Fruit fly (Drosophila melanogaster) whole organism, embryonic: Measurements from ENCODE around the gene ninaE.
A peak's percentile ranks its signal among the peaks of the same experiment; 100 is the strongest.

Source experiments
- Bdp1 ChIP-seq: fragments of 200-800 bp; sonication (Bioruptor generic); optimal IDR thresholded peaks from 3 replicates; lab custom pipeline; 2016; ENCODE audit warnings: missing biosample characterization, missing genetic modification characterization
- C15 ChIP-seq: fragments of 200-800 bp; sonication (Bioruptor generic); IDR thresholded peaks from 3 replicates; pipeline ENCODE4 v1.3.6; 2022; ENCODE audit warnings: missing biosample characterization, missing genetic modification characterization
- CG10147 ChIP-seq: fragments of 200-800 bp; sonication (Bioruptor generic); optimal IDR thresholded peaks from 2 replicates; lab custom pipeline; 2019; ENCODE audit warnings: missing biosample characterization, mild to moderate bottlenecking, missing genetic modification characterization, moderate library complexity
- CG10267 ChIP-seq: fragments of 200-800 bp; sonication (Bioruptor generic); optimal IDR thresholded peaks from 2 replicates; lab custom pipeline; 2018; ENCODE audit warnings: missing biosample characterization, mild to moderate bottlenecking, missing genetic modification characterization, moderate library complexity
- CG10321 ChIP-seq: fragments of 200-800 bp; sonication (Bioruptor generic); IDR thresholded peaks from 2 replicates; pipeline ENCODE4 v1.3.6; 2022; ENCODE audit warnings: missing biosample characterization, missing genetic modification characterization
- CG11398 ChIP-seq: fragments of 200-800 bp; sonication (Bioruptor generic); optimal IDR thresholded peaks from 2 replicates; lab custom pipeline; 2016; ENCODE audit warnings: missing biosample characterization, missing genetic modification characterization
- CG11560 ChIP-seq: fragments of 200-800 bp; sonication (Bioruptor generic); IDR thresholded peaks from 3 replicates; pipeline ENCODE4 v1.3.6; 2022; ENCODE audit warnings: missing biosample characterization, missing genetic modification characterization
- CG12155 ChIP-seq: fragments of 200-800 bp; sonication (Bioruptor generic); optimal IDR thresholded peaks from 3 replicates; lab custom pipeline; 2016; ENCODE audit warnings: missing biosample characterization, missing genetic modification characterization
- CG13894 ChIP-seq: fragments of 200-800 bp; sonication (Bioruptor generic); optimal IDR thresholded peaks from 3 replicates; lab custom pipeline; 2018; ENCODE audit warnings: missing biosample characterization, mild to moderate bottlenecking, missing genetic modification characterization, moderate library complexity
- CG17912 ChIP-seq: fragments of 200-800 bp; sonication (Bioruptor generic); optimal IDR thresholded peaks from 2 replicates; lab custom pipeline; 2018; ENCODE audit warnings: missing biosample characterization, mild to moderate bottlenecking, missing genetic modification characterization
- CG1832 ChIP-seq: fragments of 200-800 bp; sonication (Bioruptor generic); optimal IDR thresholded peaks from 2 replicates; lab custom pipeline; 2017; ENCODE audit warnings: missing biosample characterization, mild to moderate bottlenecking, missing genetic modification characterization, inconsistent platforms
- CG2120 ChIP-seq: fragments of 200-800 bp; sonication (Bioruptor generic); optimal IDR thresholded peaks from 3 replicates; lab custom pipeline; 2016; ENCODE audit warnings: missing biosample characterization, missing genetic modification characterization
- CG2712 ChIP-seq: fragments of 200-800 bp; optimal IDR thresholded peaks from 3 replicates; lab custom pipeline; 2019; ENCODE audit warnings: missing biosample characterization, mild to moderate bottlenecking, missing genetic modification characterization, moderate library complexity
- CG2875 ChIP-seq: fragments of 200-800 bp; sonication (Bioruptor generic); optimal IDR thresholded peaks from 2 replicates; lab custom pipeline; 2017; ENCODE audit warnings: missing biosample characterization, mild to moderate bottlenecking, missing genetic modification characterization, missing genetic modification reagents
- CG30431 ChIP-seq: fragments of 200-800 bp; sonication (Bioruptor generic); optimal IDR thresholded peaks from 2 replicates; lab custom pipeline; 2017; ENCODE audit warnings: missing biosample characterization, missing genetic modification characterization
- CG33213 ChIP-seq: fragments of 200-800 bp; sonication (Bioruptor generic); optimal IDR thresholded peaks from 3 replicates; lab custom pipeline; 2016; ENCODE audit warnings: missing biosample characterization, missing genetic modification characterization
- CG3847 ChIP-seq: fragments of 200-800 bp; sonication (Bioruptor generic); IDR thresholded peaks from 2 replicates; pipeline ENCODE4 v1.3.6; 2022; ENCODE audit warnings: missing biosample characterization, missing genetic modification characterization
- CG4424 ChIP-seq: fragments of 200-800 bp; sonication (Bioruptor generic); optimal IDR thresholded peaks from 3 replicates; lab custom pipeline; 2016; ENCODE audit warnings: missing biosample characterization, missing genetic modification characterization
- CG6254 ChIP-seq: fragments of 200-800 bp; sonication (Bioruptor generic); optimal IDR thresholded peaks from 3 replicates; lab custom pipeline; 2017; ENCODE audit warnings: mild to moderate bottlenecking, missing biosample characterization, missing genetic modification reagents, missing genetic modification characterization
- CG6813 ChIP-seq: fragments of 200-800 bp; sonication (Bioruptor generic); optimal IDR thresholded peaks from 2 replicates; lab custom pipeline; 2017; ENCODE audit warnings: missing biosample characterization, missing genetic modification characterization, mild to moderate bottlenecking, moderate library complexity, missing genetic modification reagents
- CG7357 ChIP-seq: fragments of 200-800 bp; sonication (Bioruptor generic); IDR thresholded peaks from 3 replicates; pipeline ENCODE4 v1.3.6; 2022; ENCODE audit warnings: missing biosample characterization, missing genetic modification characterization
- CG7786 ChIP-seq: fragments of 200-800 bp; sonication (Bioruptor generic); optimal IDR thresholded peaks from 2 replicates; lab custom pipeline; 2016; ENCODE audit warnings: missing biosample characterization, missing genetic modification characterization
- CG8281 ChIP-seq: fragments of 200-800 bp; sonication (Bioruptor generic); optimal IDR thresholded peaks from 2 replicates; lab custom pipeline; 2018; ENCODE audit warnings: missing biosample characterization, mild to moderate bottlenecking, missing genetic modification characterization, moderate library complexity
- CG8478 ChIP-seq: fragments of >200 bp; optimal IDR thresholded peaks from 2 replicates; lab custom pipeline; 2018
- CG8924 ChIP-seq: fragments of 200-800 bp; optimal IDR thresholded peaks from 3 replicates; lab custom pipeline; 2019; ENCODE audit warnings: missing biosample characterization, mild to moderate bottlenecking, missing genetic modification characterization, moderate library complexity
- Eip74EF ChIP-seq, 2 experiments: fragments of 200-800 bp in 1 of 2; fragments of >200 bp in 1 of 2; sonication (Bioruptor generic) in 1 of 2; optimal IDR thresholded peaks; 2 replicates each; lab custom pipeline; 2017 to 2019; ENCODE audit warnings: missing biosample characterization in 2 of 2, missing genetic modification characterization in 2 of 2, mild to moderate bottlenecking in 1 of 2, moderate library complexity in 1 of 2
- HHEX ChIP-seq: fragments of 200-800 bp; sonication (Bioruptor generic); optimal IDR thresholded peaks from 3 replicates; lab custom pipeline; 2017; ENCODE audit warnings: missing biosample characterization, mild to moderate bottlenecking, missing genetic modification characterization, missing genetic modification reagents
- HLH3B ChIP-seq: fragments of 200-800 bp; sonication (Bioruptor generic); IDR thresholded peaks from 2 replicates; pipeline ENCODE4 v1.3.6; 2022; ENCODE audit warnings: missing biosample characterization, missing genetic modification characterization
- Hr39 ChIP-seq: fragments of >200 bp; optimal IDR thresholded peaks from 2 replicates; lab custom pipeline; 2017
- Meics ChIP-seq: fragments of 200-800 bp; sonication (Bioruptor generic); optimal IDR thresholded peaks from 2 replicates; lab custom pipeline; 2017; ENCODE audit warnings: missing biosample characterization, mild to moderate bottlenecking, missing genetic modification characterization
- Nf-YC ChIP-seq: fragments of 200-800 bp; optimal IDR thresholded peaks from 3 replicates; lab custom pipeline; 2019; ENCODE audit warnings: missing biosample characterization, mild to moderate bottlenecking, missing genetic modification characterization, moderate library complexity
- Ptx1 ChIP-seq: fragments of 200-800 bp; sonication (Bioruptor generic); IDR thresholded peaks from 2 replicates; pipeline ENCODE4 v1.3.6; 2022; ENCODE audit warnings: missing biosample characterization, missing genetic modification characterization
- Scr ChIP-seq: fragments of 200-800 bp; sonication (Bioruptor generic); IDR thresholded peaks from 2 replicates; pipeline ENCODE4 v1.3.6; 2022; ENCODE audit warnings: missing biosample characterization, missing genetic modification characterization; ENCODE audit not compliant: partially characterized antibody
- Sry-β ChIP-seq: fragments of 200-800 bp; sonication (Bioruptor generic); optimal IDR thresholded peaks from 2 replicates; lab custom pipeline; 2018; ENCODE audit warnings: missing biosample characterization, mild to moderate bottlenecking, missing genetic modification characterization, moderate library complexity
- ems ChIP-seq: fragments of 200-800 bp; sonication (Bioruptor generic); optimal IDR thresholded peaks from 3 replicates; lab custom pipeline; 2016; ENCODE audit warnings: missing biosample characterization, missing genetic modification characterization
- gsb ChIP-seq: fragments of 200-800 bp; sonication (Bioruptor generic); IDR thresholded peaks from 2 replicates; pipeline ENCODE4 v1.3.6; 2022; ENCODE audit warnings: missing biosample characterization, missing genetic modification characterization
- hb ChIP-seq: fragments of 200-800 bp; sonication (Bioruptor generic); IDR thresholded peaks from 3 replicates; pipeline ENCODE4 v1.3.6; 2022; ENCODE audit warnings: missing biosample characterization, missing genetic modification characterization; ENCODE audit not compliant: partially characterized antibody
- hkb ChIP-seq, 2 experiments: fragments of 200-800 bp in 1 of 2; fragments of >200 bp in 1 of 2; sonication (Bioruptor generic) in 1 of 2; IDR thresholded peaks in 1 of 2; optimal IDR thresholded peaks in 1 of 2; 2 replicates each; pipeline versions ENCODE4 v1.3.6 to Lab custom; 2017 to 2022; ENCODE audit warnings: missing biosample characterization in 1 of 2, missing genetic modification characterization in 1 of 2
- inv ChIP-seq: fragments of 200-800 bp; sonication (Bioruptor generic); IDR thresholded peaks from 2 replicates; pipeline ENCODE4 v1.3.6; 2022; ENCODE audit warnings: missing biosample characterization, missing genetic modification characterization; ENCODE audit not compliant: partially characterized antibody
- knrl ChIP-seq: fragments of 200-800 bp; sonication (Bioruptor generic); IDR thresholded peaks from 3 replicates; pipeline ENCODE4 v1.3.6; 2022; ENCODE audit warnings: missing biosample characterization, missing genetic modification characterization; ENCODE audit not compliant: partially characterized antibody
- lbe ChIP-seq: fragments of 200-800 bp; sonication (Bioruptor generic); optimal IDR thresholded peaks from 2 replicates; lab custom pipeline; 2016; ENCODE audit warnings: missing biosample characterization, mild to moderate bottlenecking, missing genetic modification characterization
- lmd ChIP-seq: fragments of 200-800 bp; sonication (Bioruptor generic); IDR thresholded peaks from 2 replicates; pipeline ENCODE4 v1.3.6; 2022; ENCODE audit warnings: missing biosample characterization, missing genetic modification characterization
- luna ChIP-seq: fragments of 200-800 bp; sonication (Bioruptor generic); optimal IDR thresholded peaks from 2 replicates; lab custom pipeline; 2016; ENCODE audit warnings: missing biosample characterization, missing genetic modification characterization
- psq ChIP-seq: fragments of 200-800 bp; sonication (Bioruptor generic); optimal IDR thresholded peaks from 2 replicates; lab custom pipeline; 2017; ENCODE audit warnings: missing biosample characterization, missing genetic modification characterization
- repo ChIP-seq: fragments of 200-800 bp; sonication (Bioruptor generic); optimal IDR thresholded peaks from 2 replicates; lab custom pipeline; 2016; ENCODE audit warnings: missing biosample characterization, missing genetic modification characterization
- ro ChIP-seq: fragments of 200-800 bp; sonication (Bioruptor generic); IDR thresholded peaks from 2 replicates; pipeline ENCODE4 v1.3.6; 2022; ENCODE audit warnings: missing biosample characterization, missing genetic modification characterization
- sob ChIP-seq: fragments of 200-800 bp; sonication (Bioruptor generic); IDR thresholded peaks from 2 replicates; pipeline ENCODE4 v1.3.6; 2022; ENCODE audit warnings: missing biosample characterization, missing genetic modification characterization
- ssp ChIP-seq: fragments of 200-800 bp; sonication (Bioruptor generic); IDR thresholded peaks from 2 replicates; pipeline ENCODE4 v1.3.6; 2022; ENCODE audit warnings: missing biosample characterization, missing genetic modification characterization
- toy ChIP-seq: fragments of 200-800 bp; sonication (Bioruptor generic); IDR thresholded peaks from 2 replicates; pipeline ENCODE4 v1.3.6; 2022; ENCODE audit warnings: missing biosample characterization, missing genetic modification characterization
- trem ChIP-seq: fragments of 200-800 bp; optimal IDR thresholded peaks from 3 replicates; lab custom pipeline; 2019; ENCODE audit warnings: missing biosample characterization, mild to moderate bottlenecking, missing genetic modification characterization, moderate library complexity
- yki ChIP-seq: fragments of >200 bp; optimal IDR thresholded peaks from 3 replicates; lab custom pipeline; 2018

Gene ninaE

DNA sequence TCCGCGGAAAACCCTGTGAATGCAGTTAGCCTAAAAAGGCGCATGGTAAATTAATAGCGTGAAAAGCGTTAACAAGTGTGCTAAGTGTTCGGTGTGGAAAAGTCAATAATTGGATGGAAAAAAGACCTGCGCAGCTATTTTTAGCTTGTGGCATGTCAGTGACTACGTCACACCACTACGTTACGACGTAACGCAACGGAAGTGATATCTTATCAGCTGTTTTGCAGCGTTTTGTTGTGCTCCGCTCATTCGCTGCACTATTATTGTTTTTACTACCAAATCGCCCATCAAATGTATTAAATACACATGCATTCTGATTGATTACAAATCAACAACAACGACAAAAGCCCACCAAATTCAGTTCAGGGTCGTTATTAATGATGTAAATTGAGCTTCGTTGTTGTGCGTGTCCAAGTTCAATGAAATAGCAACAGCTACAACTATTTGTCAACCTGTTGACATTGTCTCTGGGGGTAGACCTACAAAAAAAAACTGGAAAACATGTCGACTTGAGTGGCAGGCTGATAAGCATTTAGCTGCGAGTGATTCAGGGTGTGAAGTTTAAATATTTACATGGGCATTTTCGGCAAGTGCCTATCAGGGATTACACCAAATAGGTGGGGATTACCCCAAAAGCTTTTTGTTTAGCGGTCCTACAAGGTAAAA, 40.3 kb downstream of the ninaE start (continued):
- TF ChIP-seq CG8281 (tag; lab: Kevin White, UChicago) (peak; percentile 47), Meics (GFP tag; lab: Kevin White, UChicago) (no peak), CG2712 (tag; lab: Kevin White, UChicago) (no peak), ssp (GFP tag; lab: Robert Waterston, UW) (no peak), CG12155 (GFP tag; lab: Kevin White, UChicago) (no peak), CG11560 (tag; lab: Robert Waterston, UW) (no peak), Eip74EF (GFP tag; optimal IDR thresholded peaks at IDR 0.05; lab: Kevin White, UChicago) (peak in 1 of 2 experiments; percentile 6), CG11398 (GFP tag; lab: Kevin White, UChicago) (no peak), trem (tag; lab: Kevin White, UChicago) (peak; percentile 5), CG4424 (GFP tag; lab: Kevin White, UChicago) (peak; percentile 1), luna (GFP tag; lab: Kevin White, UChicago) (no peak), lbe (GFP tag; lab: Kevin White, UChicago) (no peak), CG10267 (tag; lab: Kevin White, UChicago) (no peak), repo (GFP tag; lab: Kevin White, UChicago) (no peak), CG2875 (GFP tag; lab: Kevin White, UChicago) (peak; percentile 53), CG10321 (GFP tag; lab: Robert Waterston, UW) (no peak), hkb (optimal IDR thresholded peaks at IDR 0.05; lab: Kevin White, UChicago) (no peak), hkb (GFP tag; IDR thresholded peaks at IDR 0.05; lab: Robert Waterston, UW) (peak; percentile 47), inv (GFP tag; lab: Robert Waterston, UW) (no peak), yki (lab: Kevin White, UChicago) (no peak), CG13894 (no peak), HLH3B (GFP tag; lab: Robert Waterston, UW) (peak; percentile 57; the same call in 1 of the 2 replicates), CG7786 (no peak), Hr39 (lab: Kevin White, UChicago) (no peak), CG7357 (no peak), sob (peak; percentile 44; the same call in 1 of the 2 replicates), CG17912 (GFP tag; lab: Kevin White, UChicago) (peak; percentile 71), knrl (GFP tag; lab: Robert Waterston, UW) (no peak), lmd (GFP tag; lab: Robert Waterston, UW) (no peak), CG6254 (GFP tag; lab: Kevin White, UChicago) (no peak), psq (peak; percentile 75), CG1832 (no peak), Scr (GFP tag; lab: Robert Waterston, UW) (no peak), CG8924 (tag; lab: Kevin White, UChicago) (no peak), hb (GFP tag; lab: Robert Waterston, UW) (no peak), CG10147 (GFP tag; lab: Kevin White, UChicago) (no peak), CG8478 (lab: Kevin White, UChicago) (no peak), ro (GFP tag; lab: Robert Waterston, UW) (no peak), ems (GFP tag; lab: Kevin White, UChicago) (no peak), CG30431 (GFP tag; lab: Kevin White, UChicago) (no peak), HHEX (GFP tag; lab: Kevin White, UChicago) (no peak), Ptx1 (GFP tag; lab: Robert Waterston, UW) (no peak), C15 (GFP tag; lab: Robert Waterston, UW) (no peak), CG33213 (no peak), CG3847 (GFP tag; lab: Robert Waterston, UW) (no peak), CG2120 (no peak), Sry-β (GFP tag; lab: Kevin White, UChicago) (no peak), toy (GFP tag; lab: Robert Waterston, UW) (no peak), gsb (no peak), Nf-YC (tag; lab: Kevin White, UChicago) (peak; percentile 4), Bdp1 (GFP tag; lab: Kevin White, UChicago) (no peak), CG6813 (peak; percentile 70)
